Worm (Caenorhabditis elegans) whole organism, early embryonic: ENCODE data around the gene math-20.
"Not testable (repeated sequence)": the region's sequence is repeated elsewhere in the genome, so short reads cannot be mapped to it uniquely, and the experiment has no call there.

Experiments
- B0310.2 ChIP-seq: sonication (generic microtip); optimal IDR thresholded peaks from 2 replicates; lab custom pipeline; 2016; ENCODE audit warnings: mild to moderate bottlenecking, missing genetic modification characterization, missing compliant biosample characterization
- aly-1 ChIP-seq: sonication (generic microtip); optimal IDR thresholded peaks from 2 replicates; lab custom pipeline; 2016; ENCODE audit warnings: missing genetic modification characterization, missing compliant biosample characterization
- ama-1 ChIP-seq: fragments of 150-350 bp; optimal IDR thresholded peaks from 2 replicates; lab custom pipeline; 2014
- ceh-36 ChIP-seq: sonication (generic microtip); optimal IDR thresholded peaks from 2 replicates; lab custom pipeline; 2016; ENCODE audit warnings: missing genetic modification characterization, inconsistent platforms, missing compliant biosample characterization
- ets-7 ChIP-seq: sonication (generic microtip); optimal IDR thresholded peaks from 2 replicates; lab custom pipeline; 2016; ENCODE audit warnings: missing genotype, missing genetic modification characterization, missing compliant biosample characterization
- hmbx-1 ChIP-seq: sonication (generic microtip); optimal IDR thresholded peaks from 2 replicates; lab custom pipeline; 2016; ENCODE audit warnings: mild to moderate bottlenecking, missing genetic modification characterization, missing compliant biosample characterization
- hmg-4 ChIP-seq: fragments of 200-800 bp; sonication (Bioruptor generic); optimal IDR thresholded peaks from 2 replicates; lab custom pipeline; 2018; ENCODE audit warnings: mild to moderate bottlenecking, missing genetic modification characterization, missing compliant biosample characterization
- hnd-1 ChIP-seq: sonication (generic microtip); optimal IDR thresholded peaks from 2 replicates; lab custom pipeline; 2016; ENCODE audit warnings: missing genetic modification characterization, missing compliant biosample characterization
- sea-1 ChIP-seq: fragments of 200-800 bp; sonication (Bioruptor generic); conservative IDR thresholded peaks from 2 replicates; pipeline ENCODE4 v1.3.6; 2022; ENCODE audit warnings: missing genetic modification characterization, missing compliant biosample characterization
- tra-4 ChIP-seq: sonication (generic microtip); optimal IDR thresholded peaks from 2 replicates; lab custom pipeline; 2017; ENCODE audit warnings: missing genetic modification characterization, missing compliant biosample characterization

Gene math-20

ce11 chrII:2045505-2045904, 49.2 kb downstream of the math-20 start, which contains the start of gene bath-24:
Gene bath-24 (minus strand): TSS chrII:2045605.
- TF ChIP-seq hmbx-1 (tag; lab: Kevin White, UChicago) (no peak), hnd-1 (tag; lab: Kevin White, UChicago) (no peak), B0310.2 (tag; lab: Kevin White, UChicago) (no peak), aly-1 (tag; lab: Kevin White, UChicago) (no peak), hmg-4 (GFP tag; lab: Kevin White, UChicago) (no peak), ceh-36 (tag; lab: Kevin White, UChicago) (no peak), tra-4 (no peak), ama-1 (no peak), ets-7 (tag; lab: Kevin White, UChicago) (no peak)

- not testable (repeated sequence) for TF ChIP-seq ama-1; hnd-1 (tag; lab: Kevin White, UChicago); sea-1 (GFP tag; lab: Robert Waterston, UW)
Measured at ce11 chrII:2046556-2046955, 50.2 kb downstream of the math-20 start, which contains the start of gene math-1. Gene math-1 (minus strand): TSS chrII:2046656.
